Worm (Caenorhabditis elegans): ENCODE measurements around the gene peli-1.
A peak's percentile ranks its signal among the peaks of the same experiment; 100 is the strongest.

Gene peli-1

DNA sequence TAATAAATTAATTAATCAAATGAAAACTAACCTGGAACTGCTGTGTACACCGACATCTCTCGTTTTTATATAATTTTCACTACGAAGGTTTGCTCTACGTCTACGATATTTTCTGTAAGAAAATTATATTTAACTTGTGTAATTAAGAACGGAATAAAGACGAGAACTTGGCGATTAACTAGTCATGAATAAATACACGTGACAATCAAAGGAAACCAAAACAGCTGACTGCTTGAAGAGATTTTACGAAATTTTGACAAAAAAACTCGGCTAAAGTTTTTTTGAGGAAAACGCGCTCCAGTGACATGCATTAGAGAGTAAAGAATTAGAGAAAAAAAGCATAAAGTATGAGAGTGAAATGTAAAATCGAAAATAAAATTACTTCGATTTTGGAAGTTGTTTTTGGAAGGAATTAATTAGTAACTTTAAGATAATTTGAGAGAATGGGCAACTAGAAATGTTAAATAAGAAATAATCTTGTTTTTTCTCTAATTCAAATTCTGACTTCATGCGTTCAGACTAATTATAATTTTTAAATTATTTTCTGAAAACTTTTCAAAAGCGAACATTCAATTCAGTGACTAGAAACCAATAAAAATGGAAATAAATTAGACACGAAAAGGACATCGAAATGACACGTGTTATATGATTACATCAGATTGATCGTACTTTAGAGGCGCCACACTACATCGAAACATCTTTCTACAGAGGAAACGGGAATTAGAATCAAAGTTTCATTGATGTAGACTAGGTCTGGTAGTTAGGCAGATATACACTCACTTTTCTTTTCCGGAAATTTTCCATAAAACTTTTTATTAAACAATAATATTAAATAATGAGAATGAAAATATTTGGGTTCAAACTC is 18.3 kb upstream of the peli-1 start, which contains the start of gene F25B4.7:
Gene F25B4.7, minus strand, starts transcription at position 112 of the 865 bp plus-strand sequence.
- TF ChIP-seq hlh-17 (GFP tag; optimal IDR thresholded peaks at IDR 0.05; ENCODE audit: borderline replicate concordance) (no peak), nhr-12 (tag; optimal IDR thresholded peaks at IDR 0.05) (no peak), nhr-84 (tag; optimal IDR thresholded peaks at IDR 0.05) (no peak), mef-2 (tag; optimal IDR thresholded peaks at IDR 0.05) (no peak), jun-1 (tag; optimal IDR thresholded peaks at IDR 0.05) (no peak), nhr-71 (tag; optimal IDR thresholded peaks at IDR 0.05) (peak; percentile 48), elt-3 (tag; optimal IDR thresholded peaks at IDR 0.05) (peak in 2 of 6 experiments; percentile 18 to 39), lin-39 (tag; optimal IDR thresholded peaks at IDR 0.05) (no peak), swsn-7 (tag; optimal IDR thresholded peaks at IDR 0.05) (no peak), unc-86 (tag; optimal IDR thresholded peaks at IDR 0.05) (no peak), mep-1 (tag; optimal IDR thresholded peaks at IDR 0.05) (peak; percentile 53), ceh-8 (GFP tag; optimal IDR thresholded peaks at IDR 0.05) (no peak), C34B4.2 (tag; optimal IDR thresholded peaks at IDR 0.05) (no peak), lin-15B (tag; optimal IDR thresholded peaks at IDR 0.05) (peak; percentile 9), egl-27 (tag; optimal IDR thresholded peaks at IDR 0.05) (no peak), unc-130 (tag; optimal IDR thresholded peaks at IDR 0.05) (no peak), sup-37 (GFP tag; optimal IDR thresholded peaks at IDR 0.05) (no peak), xbp-1 (tag; optimal IDR thresholded peaks at IDR 0.05) (no peak), blmp-1 (tag; optimal IDR thresholded peaks at IDR 0.05) (peak; percentile 60), nhr-20 (tag; optimal IDR thresholded peaks at IDR 0.05) (peak; percentile 57), pqm-1 (tag; optimal IDR thresholded peaks at IDR 0.05) (no peak), hpl-2 (GFP tag; optimal IDR thresholded peaks at IDR 0.05) (no peak), mab-9 (GFP tag; IDR thresholded peaks at IDR 0.05) (no peak), C16A3.4 (tag; optimal IDR thresholded peaks at IDR 0.05) (peak; percentile 10), efl-1 (optimal IDR thresholded peaks at IDR 0.05) (peak; percentile 32 to 36), efl-1 (GFP tag; optimal IDR thresholded peaks at IDR 0.05 in 1 of 2) (peak; percentile 25 to 87), alr-1 (tag; optimal IDR thresholded peaks at IDR 0.05; ENCODE audit: borderline replicate concordance) (no peak), ceh-88 (GFP tag; IDR thresholded peaks at IDR 0.05) (no peak), nhr-28 (tag; optimal IDR thresholded peaks at IDR 0.05) (no peak), fkh-8 (tag; optimal IDR thresholded peaks at IDR 0.05) (no peak), nhr-19 (GFP tag; conservative IDR thresholded peaks at IDR 0.05) (peak; percentile 69), lin-35 (GFP tag; optimal IDR thresholded peaks at IDR 0.05) (peak in 1 of 2 experiments; percentile 8), ama-1 (optimal IDR thresholded peaks at IDR 0.05) (no peak), rnt-1 (tag; optimal IDR thresholded peaks at IDR 0.05) (peak; percentile 5), egl-13 (tag; optimal IDR thresholded peaks at IDR 0.05) (no peak), fkh-10 (GFP tag; optimal IDR thresholded peaks at IDR 0.05) (no peak), lir-3 (tag; optimal IDR thresholded peaks at IDR 0.05; ENCODE audit: poor library complexity) (no peak), tlp-1 (tag; optimal IDR thresholded peaks at IDR 0.05) (no peak), ets-5 (GFP tag; IDR thresholded peaks at IDR 0.05) (no peak), ceh-90 (tag; optimal IDR thresholded peaks at IDR 0.05) (no peak), snpc-4 (tag; optimal IDR thresholded peaks at IDR 0.05) (peak; percentile 24), ztf-11 (tag; optimal IDR thresholded peaks at IDR 0.05) (no peak), grh-1 (GFP tag; IDR thresholded peaks at IDR 0.05) (no peak), tbx-2 (tag; optimal IDR thresholded peaks at IDR 0.05) (no peak), aly-2 (tag; optimal IDR thresholded peaks at IDR 0.05) (no peak), efl-3 (GFP tag; optimal IDR thresholded peaks at IDR 0.05) (no peak), zag-1 (tag; optimal IDR thresholded peaks at IDR 0.05) (no peak), F16B12.6 (tag; optimal IDR thresholded peaks at IDR 0.05) (no peak), nhr-11 (tag; optimal IDR thresholded peaks at IDR 0.05) (no peak), mdl-1 (tag; optimal IDR thresholded peaks at IDR 0.05) (no peak), fos-1 (tag; optimal IDR thresholded peaks at IDR 0.05) (no peak), unc-62 (GFP tag; optimal IDR thresholded peaks at IDR 0.05) (no peak), irx-1 (tag; optimal IDR thresholded peaks at IDR 0.05) (no peak)
